Worm (Caenorhabditis elegans) whole organism, L4 larva: ENCODE measurements around the gene F28G4.2.

Experiments
- F10B5.3 ChIP-seq: sonication (generic microtip); optimal IDR thresholded peaks from 2 replicates; lab custom pipeline; 2016; ENCODE audit warnings: mild to moderate bottlenecking, missing genetic modification characterization, missing compliant biosample characterization
- F26F4.8 ChIP-seq: fragments of 200-800 bp; sonication (Bioruptor generic); conservative IDR thresholded peaks from 2 replicates; pipeline ENCODE4 v1.3.6; 2022; ENCODE audit warnings: missing genetic modification characterization, missing compliant biosample characterization
- F44E2.7 ChIP-seq: fragments of 200-800 bp; sonication (Bioruptor generic); IDR thresholded peaks from 2 replicates; pipeline ENCODE4 v2.1.2; 2022; ENCODE audit warnings: missing genetic modification characterization, missing compliant biosample characterization
- R02D3.7 ChIP-seq: fragments of 150-350 bp; sonication (generic microtip); optimal IDR thresholded peaks from 3 replicates; lab custom pipeline; 2014; ENCODE audit warnings: missing biosample characterization, missing genetic modification characterization
- T26A8.4 ChIP-seq: fragments of 200-800 bp; sonication (Bioruptor generic); IDR thresholded peaks from 2 replicates; pipeline ENCODE4 v1.3.6; 2022; ENCODE audit warnings: missing genetic modification characterization, missing compliant biosample characterization
- ZK337.2 ChIP-seq: fragments of 200-800 bp; sonication (Bioruptor generic); IDR thresholded peaks from 2 replicates; pipeline ENCODE4 v1.3.6; 2022; ENCODE audit warnings: missing genetic modification reagents, missing genetic modification characterization, missing compliant biosample characterization
- ama-1 ChIP-seq: fragments of 150-350 bp; optimal IDR thresholded peaks from 2 replicates; lab custom pipeline; 2014; ENCODE audit warnings: inconsistent platforms, mixed read lengths
- ceh-32 ChIP-seq: sonication (generic microtip); optimal IDR thresholded peaks from 2 replicates; lab custom pipeline; 2016; ENCODE audit warnings: mild to moderate bottlenecking, missing genetic modification characterization, missing compliant biosample characterization; ENCODE audit not compliant: poor library complexity
- dmd-8 ChIP-seq: fragments of 200-800 bp; sonication (Bioruptor generic); IDR thresholded peaks from 2 replicates; pipeline ENCODE4 v1.3.6; 2022; ENCODE audit warnings: missing genetic modification characterization, missing compliant biosample characterization
- egl-27 ChIP-seq: sonication (generic microtip); optimal IDR thresholded peaks from 3 replicates; lab custom pipeline; 2017; ENCODE audit warnings: missing biosample characterization, missing genetic modification reagents, missing genetic modification characterization
- egl-43 ChIP-seq: fragments of 200-800 bp; sonication (Bioruptor generic); IDR thresholded peaks from 2 replicates; pipeline ENCODE4 v1.3.6; 2022; ENCODE audit warnings: missing genetic modification reagents, missing genetic modification characterization, missing compliant biosample characterization
- hlh-30 ChIP-seq: sonication (generic microtip); optimal IDR thresholded peaks from 2 replicates; lab custom pipeline; 2017; ENCODE audit warnings: antibody characterized with exemption, mild to moderate bottlenecking, missing genetic modification characterization, missing compliant biosample characterization; ENCODE audit not compliant: insufficient read depth
- lin-1 ChIP-seq: fragments of 200-800 bp; sonication (Bioruptor generic); IDR thresholded peaks from 2 replicates; pipeline ENCODE4 v1.3.6; 2022; ENCODE audit warnings: missing genetic modification reagents, missing genetic modification characterization, missing compliant biosample characterization
- lin-13 ChIP-seq: fragments of 150-350 bp; optimal IDR thresholded peaks from 2 replicates; lab custom pipeline; 2014; ENCODE audit warnings: missing biosample characterization, missing genetic modification reagents, missing genetic modification characterization
- lin-29 ChIP-seq: fragments of 200-800 bp; sonication (Bioruptor generic); IDR thresholded peaks from 2 replicates; pipeline ENCODE4 v1.3.6; 2022; ENCODE audit warnings: missing genetic modification reagents, missing genetic modification characterization, missing compliant biosample characterization
- lsy-2 ChIP-seq, 2 experiments: fragments of 150-350 bp in 1 of 2; sonication (generic microtip) in 1 of 2; optimal IDR thresholded peaks; 2 replicates each; lab custom pipeline; 2014 to 2017; ENCODE audit warnings: missing biosample characterization in 2 of 2, missing genetic modification characterization in 2 of 2
- madf-9 ChIP-seq: fragments of 200-800 bp; sonication (Bioruptor generic); conservative IDR thresholded peaks from 2 replicates; pipeline ENCODE4 v1.3.6; 2022; ENCODE audit warnings: missing genetic modification reagents, missing genetic modification characterization, missing compliant biosample characterization
- mdl-1 ChIP-seq, 2 experiments: fragments of 150-350 bp in 1 of 2; sonication (generic microtip) in 1 of 2; optimal IDR thresholded peaks; 2 replicates each; lab custom pipeline; 2014 to 2017; ENCODE audit warnings: missing biosample characterization in 2 of 2, missing genetic modification characterization in 2 of 2
- mdt-29 ChIP-seq: fragments of 200-800 bp; sonication (Bioruptor generic); IDR thresholded peaks from 2 replicates; pipeline ENCODE4 v1.3.6; 2022; ENCODE audit warnings: missing genetic modification reagents, missing genetic modification characterization, missing compliant biosample characterization
- mep-1 ChIP-seq: fragments of 150-350 bp; sonication (generic microtip); optimal IDR thresholded peaks from 3 replicates; lab custom pipeline; 2014; ENCODE audit warnings: missing biosample characterization, missing genetic modification characterization
- nhr-10 ChIP-seq: fragments of 150-350 bp; optimal IDR thresholded peaks from 2 replicates; lab custom pipeline; 2014; ENCODE audit warnings: missing biosample characterization, missing genetic modification characterization
- nhr-102 ChIP-seq: sonication (generic microtip); optimal IDR thresholded peaks from 2 replicates; lab custom pipeline; 2016; ENCODE audit warnings: mild to moderate bottlenecking, missing genetic modification characterization, moderate library complexity, missing compliant biosample characterization
- nhr-25 ChIP-seq: sonication (generic microtip); optimal IDR thresholded peaks from 2 replicates; lab custom pipeline; 2017; ENCODE audit warnings: missing genetic modification characterization, mild to moderate bottlenecking, missing compliant biosample characterization, antibody characterized with exemption, moderate library complexity, borderline replicate concordance; ENCODE audit not compliant: insufficient read depth
- nhr-28 ChIP-seq: fragments of 150-350 bp; optimal IDR thresholded peaks from 2 replicates; lab custom pipeline; 2014; ENCODE audit warnings: missing biosample characterization, missing genetic modification characterization
- nhr-41 ChIP-seq: fragments of 200-800 bp; sonication (Bioruptor generic); IDR thresholded peaks from 2 replicates; pipeline ENCODE4 v1.3.6; 2022; ENCODE audit warnings: missing genetic modification reagents, missing genetic modification characterization, missing compliant biosample characterization
- pha-4 ChIP-seq, 2 experiments: fragments of 150-350 bp in 1 of 2; fragments of 200-800 bp in 1 of 2; sonication (Bioruptor generic) in 1 of 2; IDR thresholded peaks in 1 of 2; optimal IDR thresholded peaks in 1 of 2; 2 replicates each; pipeline versions ENCODE4 v1.3.6 to Lab custom; 2014 to 2022; ENCODE audit warnings: missing genetic modification characterization in 2 of 2, missing genetic modification reagents in 2 of 2, missing biosample characterization in 1 of 2, missing compliant biosample characterization in 1 of 2
- php-3 ChIP-seq: fragments of 200-800 bp; sonication (Bioruptor generic); IDR thresholded peaks from 2 replicates; pipeline ENCODE4 v1.3.6; 2022; ENCODE audit warnings: missing genetic modification reagents, missing genetic modification characterization, missing compliant biosample characterization
- pqm-1 ChIP-seq: sonication (generic microtip); optimal IDR thresholded peaks from 2 replicates; lab custom pipeline; 2017; ENCODE audit warnings: missing biosample characterization, missing genetic modification characterization
- sdz-12 ChIP-seq: fragments of 200-800 bp; sonication (Bioruptor generic); optimal IDR thresholded peaks from 2 replicates; lab custom pipeline; 2018; ENCODE audit warnings: mild to moderate bottlenecking, missing genetic modification characterization, missing compliant biosample characterization
- tra-1 ChIP-seq: fragments of 200-800 bp; sonication (Bioruptor generic); IDR thresholded peaks from 2 replicates; pipeline ENCODE4 v1.3.6; 2022; ENCODE audit warnings: missing genetic modification reagents, missing genetic modification characterization, missing compliant biosample characterization
- unc-130 ChIP-seq: sonication (generic microtip); optimal IDR thresholded peaks from 2 replicates; lab custom pipeline; 2016; ENCODE audit warnings: missing genetic modification reagents, missing genetic modification characterization, missing compliant biosample characterization
- unc-62 ChIP-seq, 3 experiments: fragments of 150-350 bp in 1 of 3; sonication (generic microtip); optimal IDR thresholded peaks in 2 of 3; peaks in 1 of 3; 1 replicate in 1 of 3; 2 replicates in 2 of 3; lab custom pipeline; 2014 to 2017; ENCODE audit warnings: missing biosample characterization in 3 of 3, missing genetic modification characterization in 3 of 3, missing genetic modification reagents in 3 of 3, missing genotype in 1 of 3
- zag-1 ChIP-seq: fragments of 150-350 bp; optimal IDR thresholded peaks from 2 replicates; lab custom pipeline; 2014; ENCODE audit warnings: missing biosample characterization, missing genetic modification characterization
- ztf-11 ChIP-seq: fragments of 150-350 bp; optimal IDR thresholded peaks from 2 replicates; lab custom pipeline; 2014; ENCODE audit warnings: missing biosample characterization, missing genetic modification characterization

Gene F28G4.2

ce11 chrV:16282147-16282546, at the start of gene F28G4.2:
TSS of gene F28G4.2 (minus strand) at chrV:16282321.
- TF ChIP-seq ZK337.2 (GFP tag; lab: Robert Waterston, UW) = no peak

ce11 chrV:16328849-16329248, 46.7 kb upstream of the F28G4.2 start, which contains the start of gene F57G8.7:
TSS of gene F57G8.7 (plus strand) at chrV:16329149.
- TF ChIP-seq nhr-102 (tag; lab: Kevin White, UChicago) = no peak
- TF ChIP-seq F44E2.7 = no peak
- TF ChIP-seq lsy-2 (tag; optimal IDR thresholded peaks at IDR 0.05; lab: Kevin White, UChicago) = no peak
- TF ChIP-seq nhr-25 = no peak
- no peak for TF ChIP-seq nhr-10 (tag; lab: Kevin White, UChicago)
- TF ChIP-seq lin-1 (GFP tag; lab: Robert Waterston, UW) = no peak
- no peak for TF ChIP-seq hlh-30
- no peak for TF ChIP-seq mdl-1 (tag; optimal IDR thresholded peaks at IDR 0.05; lab: Kevin White, UChicago)

ce11 chrV:16322155-16322554, 40.0 kb upstream of the F28G4.2 start:
- TF ChIP-seq egl-43 (GFP tag; lab: Robert Waterston, UW) (no peak), php-3 (no peak), zag-1 (no peak), nhr-102 (tag; lab: Kevin White, UChicago) (no peak), R02D3.7 (tag; lab: Kevin White, UChicago) (no peak), ztf-11 (tag; lab: Kevin White, UChicago) (no peak), nhr-10 (tag; lab: Kevin White, UChicago) (no peak), F10B5.3 (no peak), mep-1 (tag; lab: Kevin White, UChicago) (no peak), T26A8.4 (GFP tag; lab: Robert Waterston, UW) (no peak), unc-130 (GFP tag; lab: Kevin White, UChicago) (no peak), madf-9 (no peak), pha-4 (GFP tag; IDR thresholded peaks at IDR 0.05; lab: Robert Waterston, UW) (no peak), pha-4 (tag; optimal IDR thresholded peaks at IDR 0.05; lab: Kevin White, UChicago) (no peak), sdz-12 (GFP tag; lab: Kevin White, UChicago) (no peak), lin-29 (GFP tag; lab: Robert Waterston, UW) (no peak), tra-1 (GFP tag; lab: Robert Waterston, UW) (no peak), mdt-29 (GFP tag; lab: Robert Waterston, UW) (no peak), lin-13 (GFP tag; lab: Kevin White, UChicago) (no peak)
- TF ChIP-seq, all 104 proteins: peak for 0

ce11 chrV:16317244-16317643, 35.1 kb upstream of the F28G4.2 start, which contains the start of gene srh-180:
TSS of gene srh-180 (plus strand) at chrV:16317544.
- TF ChIP-seq ama-1 (no peak), pqm-1 (no peak), F26F4.8 (no peak), unc-62 (GFP tag; optimal IDR thresholded peaks at IDR 0.05 in 1 of 2; lab: Kevin White, UChicago) (peak in 1 of 2 experiments; percentile 74), unc-62 (tag; optimal IDR thresholded peaks at IDR 0.05; lab: Kevin White, UChicago) (no peak)

ce11 chrV:16315004-16315403, 32.9 kb upstream of the F28G4.2 start, which contains the start of gene str-214:
TSS of gene str-214 (plus strand) at chrV:16315304.
- no peak for TF ChIP-seq dmd-8 (GFP tag; lab: Robert Waterston, UW)
- no peak for TF ChIP-seq nhr-28
- TF ChIP-seq nhr-25 = no peak
- TF ChIP-seq nhr-41 (GFP tag; lab: Robert Waterston, UW) = no peak
- TF ChIP-seq madf-9 = no peak
- no peak for TF ChIP-seq egl-27 (tag; lab: Kevin White, UChicago)
- TF ChIP-seq ztf-11 (tag; lab: Kevin White, UChicago) = no peak
- TF ChIP-seq nhr-10 (tag; lab: Kevin White, UChicago) = no peak
- TF ChIP-seq ceh-32 (tag; lab: Kevin White, UChicago) = no peak
